Fruit fly (Drosophila melanogaster): ENCODE data around the gene hop.

Gene hop

dm6 chrX:11391364-11391915 lies 23.5 kb upstream of the hop start:
- TF ChIP-seq dl (GFP tag; optimal IDR thresholded peaks at IDR 0.05; ENCODE audit: insufficient read depth in 1 of 2, partially characterized antibody in 2 of 2) (no peak), psq (GFP tag; optimal IDR thresholded peaks at IDR 0.05) (no peak), Dfd (GFP tag; optimal IDR thresholded peaks at IDR 0.05) (no peak), h (GFP tag; optimal IDR thresholded peaks at IDR 0.05) (no peak), Hr83 (GFP tag; optimal IDR thresholded peaks at IDR 0.05; ENCODE audit: poor library complexity, severe bottlenecking) (no peak), sage (GFP tag; optimal IDR thresholded peaks at IDR 0.05) (no peak), lola (GFP tag; optimal IDR thresholded peaks at IDR 0.05) (no peak), pan (optimal IDR thresholded peaks at IDR 0.05) (no peak), jim (GFP tag; optimal IDR thresholded peaks at IDR 0.05) (no peak), br (GFP tag; optimal IDR thresholded peaks at IDR 0.05) (no peak), sv (GFP tag; optimal IDR thresholded peaks at IDR 0.05) (no peak)

DNA sequence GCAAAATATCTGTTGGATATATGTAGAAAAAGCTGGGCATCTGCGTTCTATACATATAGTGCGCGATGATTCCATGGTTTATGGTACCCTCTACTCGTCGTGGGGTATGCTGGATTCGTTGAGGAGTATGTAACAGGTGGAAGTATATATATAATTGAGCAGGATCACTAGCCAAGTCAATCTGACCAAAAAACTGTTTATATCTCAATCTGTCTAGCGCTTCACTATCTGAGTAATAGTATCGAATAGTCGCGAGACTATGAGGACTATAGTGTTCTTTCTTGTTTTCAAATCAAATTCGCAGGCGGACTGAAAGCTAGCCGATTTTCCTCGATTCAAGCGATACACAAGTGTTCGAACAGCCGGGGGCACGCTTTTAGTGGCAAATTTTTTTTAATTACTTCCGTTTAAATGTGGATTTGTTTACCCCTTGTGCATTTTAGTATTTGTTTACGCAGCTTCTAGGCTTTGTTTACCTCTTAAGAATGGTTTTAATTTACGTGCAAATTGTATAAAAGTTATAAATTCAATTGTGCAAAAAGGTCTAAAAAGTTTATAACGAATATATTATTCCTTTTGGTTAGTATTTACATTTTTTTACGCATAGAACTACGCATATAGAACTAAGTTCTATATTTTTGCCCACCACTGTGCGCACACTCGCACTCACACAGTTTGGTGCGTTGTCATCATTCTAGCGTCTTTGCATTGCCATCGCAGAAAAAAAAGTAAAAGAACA lies 22.9 kb upstream of the hop start:
- TF ChIP-seq foxo (GFP tag; optimal IDR thresholded peaks at IDR 0.05) (peak in 1 of 2 experiments; percentile 59), brk (GFP tag; optimal IDR thresholded peaks at IDR 0.05) (no peak), br (GFP tag; optimal IDR thresholded peaks at IDR 0.05) (peak; percentile 35), psq (GFP tag; optimal IDR thresholded peaks at IDR 0.05) (peak; percentile 25), Sp1 (GFP tag; optimal IDR thresholded peaks at IDR 0.05) (peak; percentile 20), Hnf4 (GFP tag; optimal IDR thresholded peaks at IDR 0.05) (peak; percentile 17), tai (GFP tag; optimal IDR thresholded peaks at IDR 0.05) (peak; percentile 16), rgr (GFP tag; optimal IDR thresholded peaks at IDR 0.05) (peak; percentile 52), fru (GFP tag; optimal IDR thresholded peaks at IDR 0.05) (peak; percentile 38), Mio (GFP tag; optimal IDR thresholded peaks at IDR 0.05) (no peak), ey (GFP tag; optimal IDR thresholded peaks at IDR 0.05) (peak; percentile 57), sage (GFP tag; optimal IDR thresholded peaks at IDR 0.05) (no peak), h (GFP tag; optimal IDR thresholded peaks at IDR 0.05) (peak; percentile 45), Hr78 (GFP tag; optimal IDR thresholded peaks at IDR 0.05) (no peak), HLH106 (tag; optimal IDR thresholded peaks at IDR 0.05) (peak; percentile 27), pan (optimal IDR thresholded peaks at IDR 0.05) (no peak), CG9705 (GFP tag; optimal IDR thresholded peaks at IDR 0.05) (no peak), OdsH (GFP tag; optimal IDR thresholded peaks at IDR 0.05) (peak; percentile 28), CG32264 (GFP tag; optimal IDR thresholded peaks at IDR 0.05) (no peak), sv (GFP tag; optimal IDR thresholded peaks at IDR 0.05) (peak; percentile 68), Dfd (GFP tag; optimal IDR thresholded peaks at IDR 0.05) (no peak)

- TF ChIP-seq rgr (GFP tag; optimal IDR thresholded peaks at IDR 0.05) = no peak
- TF ChIP-seq Hr78 (GFP tag; optimal IDR thresholded peaks at IDR 0.05) = no peak
- no peak for TF ChIP-seq fru (GFP tag; optimal IDR thresholded peaks at IDR 0.05)
- TF ChIP-seq CG9705 (GFP tag; optimal IDR thresholded peaks at IDR 0.05) = no peak
- TF ChIP-seq lola (GFP tag; optimal IDR thresholded peaks at IDR 0.05) = no peak
- TF ChIP-seq Hr83 (GFP tag; optimal IDR thresholded peaks at IDR 0.05; ENCODE audit: poor library complexity, severe bottlenecking) = peak; percentile 51
- TF ChIP-seq dmrt93B (GFP tag; optimal IDR thresholded peaks at IDR 0.05) = no peak
- TF ChIP-seq brk (GFP tag; optimal IDR thresholded peaks at IDR 0.05) = no peak
- no peak for TF ChIP-seq CG32264 (GFP tag; optimal IDR thresholded peaks at IDR 0.05)
- TF ChIP-seq foxo (GFP tag; optimal IDR thresholded peaks at IDR 0.05) = no peak
- no peak for TF ChIP-seq GATAd (GFP tag; optimal IDR thresholded peaks at IDR 0.05)
- peak; percentile 31 for TF ChIP-seq Vsx2 (GFP tag; optimal IDR thresholded peaks at IDR 0.05; ENCODE audit: partially characterized antibody)
- TF ChIP-seq Mio (GFP tag; optimal IDR thresholded peaks at IDR 0.05) = no peak
- TF ChIP-seq woc (GFP tag; optimal IDR thresholded peaks at IDR 0.05) = no peak
- TF ChIP-seq usp (GFP tag; optimal IDR thresholded peaks at IDR 0.05) = no peak
- TF ChIP-seq jim (GFP tag; optimal IDR thresholded peaks at IDR 0.05) = no peak
- TF ChIP-seq Dfd (GFP tag; optimal IDR thresholded peaks at IDR 0.05) = no peak
- peak; percentile 37 for TF ChIP-seq Rel (GFP tag; optimal IDR thresholded peaks at IDR 0.05)
- TF ChIP-seq Rel (tag; optimal IDR thresholded peaks at IDR 0.05) = no peak
- no peak for TF ChIP-seq CrebA (GFP tag; optimal IDR thresholded peaks at IDR 0.05; ENCODE audit: borderline replicate concordance)
- TF ChIP-seq Myc (optimal IDR thresholded peaks at IDR 0.05) = no peak
- no peak for TF ChIP-seq sage (GFP tag; optimal IDR thresholded peaks at IDR 0.05)
- TF ChIP-seq Abd-B (GFP tag; optimal IDR thresholded peaks at IDR 0.05) = no peak
- no peak for TF ChIP-seq Sp1 (GFP tag; optimal IDR thresholded peaks at IDR 0.05)
- TF ChIP-seq dsf (GFP tag; optimal IDR thresholded peaks at IDR 0.05; ENCODE audit: borderline replicate concordance) = no peak
- TF ChIP-seq HLH106 (tag; optimal IDR thresholded peaks at IDR 0.05) = no peak
- no peak for TF ChIP-seq br (GFP tag; optimal IDR thresholded peaks at IDR 0.05)
- no peak for TF ChIP-seq OdsH (GFP tag; optimal IDR thresholded peaks at IDR 0.05)
- TF ChIP-seq tai (GFP tag; optimal IDR thresholded peaks at IDR 0.05) = no peak
- no peak for TF ChIP-seq Hnf4 (GFP tag; optimal IDR thresholded peaks at IDR 0.05)
- TF ChIP-seq N (GFP tag; optimal IDR thresholded peaks at IDR 0.05) = no peak
- TF ChIP-seq Dif (GFP tag; optimal IDR thresholded peaks at IDR 0.05; ENCODE audit: partially characterized antibody) = peak; percentile 81
- TF ChIP-seq sv (GFP tag; optimal IDR thresholded peaks at IDR 0.05) = no peak
- TF ChIP-seq h (GFP tag; optimal IDR thresholded peaks at IDR 0.05) = peak; percentile 33
- TF ChIP-seq psq (GFP tag; optimal IDR thresholded peaks at IDR 0.05) = no peak
- no peak for TF ChIP-seq pan (optimal IDR thresholded peaks at IDR 0.05)
These were observed 21.9 kb upstream of the hop start for dm6 chrX:11389494-11390447.
